Fruit fly (Drosophila melanogaster): Measurements from ENCODE around the gene eff.

eff gene

DNA sequence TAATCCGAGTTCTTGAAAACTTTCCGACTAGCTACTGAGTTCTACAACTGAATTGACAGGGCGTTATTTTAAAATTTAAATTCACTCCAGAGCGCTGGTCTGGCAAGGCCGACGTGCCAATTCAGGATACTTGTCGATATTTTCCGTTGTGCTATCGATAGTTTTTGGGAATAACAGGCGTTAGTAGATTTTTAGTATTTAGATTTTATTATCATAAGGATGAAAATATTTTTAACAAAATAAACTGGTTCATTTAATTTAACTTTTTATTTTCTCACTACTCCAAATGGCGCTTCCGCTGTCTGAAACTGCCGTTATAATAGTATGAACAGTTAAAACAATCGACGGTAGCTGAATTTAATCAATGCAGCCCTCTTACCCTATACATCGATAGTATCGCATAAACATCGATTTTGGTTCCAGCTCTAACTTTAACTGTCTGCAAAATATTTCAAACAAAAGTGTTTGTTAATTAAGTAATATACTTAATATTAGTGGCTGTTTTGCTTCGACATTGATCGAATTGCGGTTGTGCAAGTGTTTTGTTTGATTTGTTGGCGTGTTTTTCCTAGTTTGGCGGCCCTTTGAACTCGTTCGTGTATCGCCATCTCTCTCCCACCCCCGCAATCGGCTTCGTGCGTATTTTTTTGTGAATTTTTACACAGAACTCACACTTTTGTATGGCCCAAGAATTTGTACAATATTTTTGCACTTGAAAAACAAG is at the start of gene eff, which contains the start of gene jvl (continued):
- TF ChIP-seq CG13123 (GFP tag; optimal IDR thresholded peaks at IDR 0.05) (peak; percentile 23), CHES-1-like (GFP tag; optimal IDR thresholded peaks at IDR 0.05) (no peak), HLH4C (GFP tag; IDR thresholded peaks at IDR 0.05; ENCODE audit: partially characterized antibody) (peak; percentile 94), Scr (GFP tag; IDR thresholded peaks at IDR 0.05; ENCODE audit: partially characterized antibody) (peak; percentile 98), CG11247 (GFP tag; IDR thresholded peaks at IDR 0.05) (peak; percentile 9; the same call in 1 of the 2 replicates), nerfin-2 (GFP tag; IDR thresholded peaks at IDR 0.05; ENCODE audit: partially characterized antibody) (peak; percentile 91), ssp (GFP tag; IDR thresholded peaks at IDR 0.05) (peak; percentile 29; the same call in 1 of the 2 replicates), scrt (GFP tag; optimal IDR thresholded peaks at IDR 0.05) (no peak), bcd (GFP tag; optimal IDR thresholded peaks at IDR 0.05) (no peak), CoRest (tag; optimal IDR thresholded peaks at IDR 0.05) (peak; percentile 43), Max (GFP tag; optimal IDR thresholded peaks at IDR 0.05) (peak; percentile 38), MTF-1 (GFP tag; optimal IDR thresholded peaks at IDR 0.05; ENCODE audit: borderline replicate concordance) (no peak), Sin3A (optimal IDR thresholded peaks at IDR 0.05) (peak; percentile 87), crol (GFP tag; IDR thresholded peaks at IDR 0.05) (0 out of 2 replicates have a peak, but pooled peaks have one; percentile 6), CG11093 (GFP tag; IDR thresholded peaks at IDR 0.05) (no peak), CG8290 (GFP tag; optimal IDR thresholded peaks at IDR 0.05) (peak; percentile 15), CG8290 (tag; optimal IDR thresholded peaks at IDR 0.05) (peak in 1 of 2 experiments; percentile 55), Gug (GFP tag; IDR thresholded peaks at IDR 0.05) (peak; percentile 70; the same call in 3 of the 4 replicates), CG2116 (GFP tag; optimal IDR thresholded peaks at IDR 0.05) (peak; percentile 89), CG1603 (tag; optimal IDR thresholded peaks at IDR 0.05) (peak; percentile 30), MESR4 (GFP tag; optimal IDR thresholded peaks at IDR 0.05) (peak; percentile 55), sd (tag; optimal IDR thresholded peaks at IDR 0.05) (peak; percentile 47), CG4707 (GFP tag; optimal IDR thresholded peaks at IDR 0.05) (no peak), CG3065 (GFP tag; optimal IDR thresholded peaks at IDR 0.05) (no peak), Dip3 (GFP tag; optimal IDR thresholded peaks at IDR 0.05) (peak; percentile 25), CG42726 (GFP tag; IDR thresholded peaks at IDR 0.05; ENCODE audit: partially characterized antibody) (peak; percentile 68; the same call in 1 of the 2 replicates), Aef1 (GFP tag; IDR thresholded peaks at IDR 0.05) (peak; percentile 37; the same call in 1 of the 3 replicates), eve (GFP tag; optimal IDR thresholded peaks at IDR 0.05) (peak in 1 of 2 experiments; percentile 79), sob (GFP tag; IDR thresholded peaks at IDR 0.05) (peak; percentile 50; the same call in 1 of the 2 replicates), sr (GFP tag; IDR thresholded peaks at IDR 0.05) (no peak), CG31441 (GFP tag; IDR thresholded peaks at IDR 0.05) (peak; percentile 19; the same call in 1 of the 2 replicates), pan (optimal IDR thresholded peaks at IDR 0.05) (no peak), pan (GFP tag; optimal IDR thresholded peaks at IDR 0.05 in 1 of 2, IDR thresholded peaks at IDR 0.05 in 1 of 2) (peak in 1 of 2 experiments; percentile 52), mld (GFP tag; IDR thresholded peaks at IDR 0.05; ENCODE audit: partially characterized antibody) (peak; percentile 81; the same call in 2 of the 3 replicates), CG2129 (GFP tag; IDR thresholded peaks at IDR 0.05; ENCODE audit: partially characterized antibody) (peak; percentile 98), slou (GFP tag; optimal IDR thresholded peaks at IDR 0.05) (peak; percentile 29), Jarid2 (GFP tag; optimal IDR thresholded peaks at IDR 0.05) (no peak), CG8281 (tag; optimal IDR thresholded peaks at IDR 0.05) (no peak), Med (GFP tag) (peak; percentile 89), CG31365 (tag; optimal IDR thresholded peaks at IDR 0.05) (no peak), gfzf (GFP tag; optimal IDR thresholded peaks at IDR 0.05) (peak; percentile 68), al (GFP tag; IDR thresholded peaks at IDR 0.05) (peak; percentile 34; the same call in 1 of the 2 replicates), CG2120 (GFP tag; optimal IDR thresholded peaks at IDR 0.05) (peak; percentile 48), az2 (GFP tag; optimal IDR thresholded peaks at IDR 0.05) (peak; percentile 22), lab (GFP tag; optimal IDR thresholded peaks at IDR 0.05) (no peak), CG34376 (GFP tag; optimal IDR thresholded peaks at IDR 0.05) (no peak), tin (GFP tag; optimal IDR thresholded peaks at IDR 0.05) (peak; percentile 41), CG8388 (GFP tag; optimal IDR thresholded peaks at IDR 0.05) (peak; percentile 16), CG4854 (GFP tag; optimal IDR thresholded peaks at IDR 0.05) (peak; percentile 62)

All from whole organism, embryonic.